Comparison of ENCODE assay signal across 2 fruit fly cellular contexts in the genomic region with DNA sequence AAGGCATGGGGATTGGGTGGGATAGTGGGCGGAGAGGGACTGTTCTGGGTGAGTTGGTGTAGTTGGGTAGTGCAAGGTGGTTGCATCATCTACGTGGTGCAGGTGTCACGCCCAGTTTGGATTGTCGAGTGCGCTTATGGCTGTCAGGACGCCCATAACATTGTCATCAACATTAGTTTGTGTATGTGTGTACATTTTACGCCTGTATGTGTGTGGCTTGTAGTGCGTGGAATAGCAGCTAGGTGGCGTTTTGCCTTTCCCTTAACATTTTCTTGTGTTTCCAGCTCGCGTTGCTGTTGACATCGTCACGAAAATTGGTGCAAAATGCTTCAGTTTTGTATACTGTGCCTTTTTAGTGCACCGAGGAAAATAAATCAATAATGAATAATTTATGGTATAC.
TF ChIP-seq lines count a peak whose summit lies in the region.

No protein-coding gene starts in this region.

- TF ChIP-seq CTCF in S2 (optimal IDR thresholded peaks at IDR 0.05; lab: Kevin White, UChicago) = peak; percentile 75 to 81
- TF ChIP-seq CTCF in whole organism, embryonic (GFP tag; optimal IDR thresholded peaks at IDR 0.05; lab: Kevin White, UChicago) = peak; percentile 77

TF ChIP-seq in whole organism, embryonic, 481 proteins besides CTCF, POLR2A, EP300 and RAD21:
- TF ChIP-seq Hmx (GFP tag; optimal IDR thresholded peaks at IDR 0.05; lab: Kevin White, UChicago) (no peak), Vsx1 (GFP tag; optimal IDR thresholded peaks at IDR 0.05; lab: Kevin White, UChicago) (no peak), CG5953 (GFP tag; IDR thresholded peaks at IDR 0.05; lab: Robert Waterston, UW) (no peak), Ets65A (GFP tag; lab: Kevin White, UChicago) (peak; percentile 67), CG10267 (tag; optimal IDR thresholded peaks at IDR 0.05; lab: Kevin White, UChicago) (no peak), CG8281 (tag; optimal IDR thresholded peaks at IDR 0.05; lab: Kevin White, UChicago) (no peak), CG16863 (GFP tag; optimal IDR thresholded peaks at IDR 0.05; lab: Kevin White, UChicago) (no peak), H2.0 (GFP tag; IDR thresholded peaks at IDR 0.05; lab: Robert Waterston, UW) (no peak), Abd-B (GFP tag; optimal IDR thresholded peaks at IDR 0.05; lab: Kevin White, UChicago) (no peak)
TF ChIP-seq in whole organism, embryonic: peak in this region for 1.
